Fruit fly (Drosophila melanogaster) whole organism, embryonic: Measurements from ENCODE around the gene Mip.
A peak's percentile ranks its signal among the peaks of the same experiment; 100 is the strongest.

Source experiments
- B-H1 ChIP-seq: fragments of 200-800 bp; sonication (Bioruptor generic); IDR thresholded peaks from 3 replicates; pipeline ENCODE4 v1.3.6; 2022; ENCODE audit warnings: missing biosample characterization, missing genetic modification characterization
- CG10462 ChIP-seq: fragments of 200-800 bp; sonication (Bioruptor generic); optimal IDR thresholded peaks from 2 replicates; lab custom pipeline; 2016; ENCODE audit warnings: missing biosample characterization, missing genetic modification characterization
- CG6175 ChIP-seq: fragments of 200-800 bp; sonication (Bioruptor generic); IDR thresholded peaks from 3 replicates; pipeline ENCODE4 v1.3.6; 2022; ENCODE audit warnings: missing biosample characterization, missing genetic modification characterization
- Jarid2 ChIP-seq: fragments of 200-800 bp; sonication (Bioruptor generic); optimal IDR thresholded peaks from 3 replicates; lab custom pipeline; 2017; ENCODE audit warnings: mild to moderate bottlenecking, missing biosample characterization, missing genetic modification reagents, missing genetic modification characterization
- Stat92E ChIP-seq, 3 experiments: fragments of >200 bp in 2 of 3; fragments of 200-800 bp in 1 of 3; sonication (Bioruptor generic) in 1 of 3; optimal IDR thresholded peaks; 2 replicates each; lab custom pipeline; 2017 to 2019; ENCODE audit warnings: missing biosample characterization in 3 of 3, missing genetic modification characterization in 3 of 3, mild to moderate bottlenecking in 1 of 3, moderate library complexity in 1 of 3
- br ChIP-seq: fragments of >200 bp; optimal IDR thresholded peaks from 2 replicates; lab custom pipeline; 2017
- chm ChIP-seq: fragments of 200-800 bp; sonication (Bioruptor generic); IDR thresholded peaks from 2 replicates; pipeline ENCODE4 v1.3.6; 2022; ENCODE audit warnings: missing biosample characterization, missing genetic modification characterization
- gt ChIP-seq: fragments of 200-800 bp; sonication (Bioruptor generic); IDR thresholded peaks from 2 replicates; pipeline ENCODE4 v1.3.6; 2022; ENCODE audit warnings: missing biosample characterization, missing genetic modification characterization
- h ChIP-seq: fragments of >200 bp; optimal IDR thresholded peaks from 2 replicates; lab custom pipeline; 2017
- maf-S ChIP-seq: fragments of 200-800 bp; sonication (Bioruptor generic); optimal IDR thresholded peaks from 2 replicates; lab custom pipeline; 2016; ENCODE audit warnings: missing biosample characterization, missing genetic modification characterization
- pan ChIP-seq, 4 experiments: fragments of >200 bp in 3 of 4; fragments of 200-800 bp in 1 of 4; sonication (Bioruptor generic) in 1 of 4; optimal IDR thresholded peaks in 3 of 4; IDR thresholded peaks in 1 of 4; 2 replicates each; pipeline versions ENCODE4 v1.3.6 to Lab custom; 2017 to 2022; ENCODE audit warnings: missing biosample characterization in 2 of 4, missing genetic modification characterization in 2 of 4, mixed read lengths in 1 of 4
- zf30C ChIP-seq: fragments of 200-800 bp; sonication (Bioruptor generic); optimal IDR thresholded peaks from 3 replicates; lab custom pipeline; 2018; ENCODE audit warnings: missing biosample characterization, mild to moderate bottlenecking, missing genetic modification characterization

DNA sequence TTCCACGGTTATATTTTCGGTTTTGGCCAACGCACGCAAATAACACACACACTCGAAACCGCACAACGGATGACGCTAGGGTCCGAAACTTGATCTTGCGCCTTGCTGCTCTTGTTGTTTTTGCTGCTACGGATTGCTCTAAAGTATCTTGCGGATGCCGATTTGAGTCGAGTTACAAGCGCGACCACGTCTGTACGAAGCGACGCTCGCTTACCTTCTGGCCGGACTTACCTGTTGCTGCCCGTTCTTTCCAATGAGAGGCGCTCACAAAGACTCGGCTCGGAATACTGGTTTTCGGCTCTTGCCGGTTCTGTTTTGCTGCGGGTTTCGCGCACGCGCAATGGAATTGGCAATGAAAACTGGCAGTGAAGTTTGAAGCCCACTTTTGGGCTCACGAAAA, 29.8 kb upstream of the Mip start, which contains the start of gene Cad74A:
- no peak for TF ChIP-seq zf30C
- 0 out of 3 replicates have a peak, but pooled peaks have one; percentile 44 for TF ChIP-seq CG6175 (GFP tag; lab: Robert Waterston, UW)
- no peak for TF ChIP-seq Stat92E (GFP tag; optimal IDR thresholded peaks at IDR 0.05; lab: Kevin White, UChicago)
- TF ChIP-seq maf-S (GFP tag; lab: Kevin White, UChicago) = no peak
- peak; percentile 79 for TF ChIP-seq Jarid2 (GFP tag; lab: Kevin White, UChicago)
- no peak; the same call in 2 of the 3 replicates for TF ChIP-seq B-H1 (GFP tag; lab: Robert Waterston, UW)
- TF ChIP-seq chm = no peak
- TF ChIP-seq gt = no peak
- TF ChIP-seq br (lab: Kevin White, UChicago) = no peak
- TF ChIP-seq pan (optimal IDR thresholded peaks at IDR 0.05; lab: Kevin White, UChicago) = no peak
- peak in 1 of 2 experiments; percentile 15 for TF ChIP-seq pan (GFP tag; optimal IDR thresholded peaks at IDR 0.05 in 1 of 2, IDR thresholded peaks at IDR 0.05 in 1 of 2)
- TF ChIP-seq h (lab: Kevin White, UChicago) = no peak
- no peak for TF ChIP-seq CG10462 (GFP tag; lab: Kevin White, UChicago)
